Worm (Caenorhabditis elegans) whole organism, L1 larva: ENCODE results near the gene rsr-2.

Source experiments
- C16A3.4 ChIP-seq: fragments of 150-350 bp; optimal IDR thresholded peaks from 2 replicates; lab custom pipeline; 2014; ENCODE audit warnings: missing biosample characterization, missing genetic modification characterization
- C34B4.2 ChIP-seq: sonication (generic microtip); optimal IDR thresholded peaks from 2 replicates; lab custom pipeline; 2017; ENCODE audit warnings: mild to moderate bottlenecking, missing genetic modification characterization, missing compliant biosample characterization
- F16B12.6 ChIP-seq: fragments of 150-350 bp; optimal IDR thresholded peaks from 2 replicates; lab custom pipeline; 2014; ENCODE audit warnings: missing biosample characterization, missing genetic modification characterization
- Y116A8C.19 ChIP-seq: sonication (generic microtip); optimal IDR thresholded peaks from 2 replicates; lab custom pipeline; 2016; ENCODE audit warnings: missing compliant biosample characterization, missing genetic modification characterization, borderline replicate concordance
- alr-1 ChIP-seq: fragments of 200-800 bp; sonication (Bioruptor generic); optimal IDR thresholded peaks from 2 replicates; lab custom pipeline; 2018; ENCODE audit warnings: borderline replicate concordance, mild to moderate bottlenecking, missing genetic modification characterization, missing compliant biosample characterization
- blmp-1 ChIP-seq: fragments of 150-350 bp; optimal IDR thresholded peaks from 2 replicates; lab custom pipeline; 2014; ENCODE audit warnings: missing biosample characterization, missing genetic modification characterization
- ceh-8 ChIP-seq: fragments of 200-800 bp; sonication (Bioruptor generic); optimal IDR thresholded peaks from 2 replicates; lab custom pipeline; 2018; ENCODE audit warnings: mild to moderate bottlenecking, missing genetic modification characterization, moderate library complexity, missing compliant biosample characterization
- ceh-88 ChIP-seq: fragments of 200-800 bp; sonication (Bioruptor generic); IDR thresholded peaks from 2 replicates; pipeline ENCODE4 v1.3.6; 2022; ENCODE audit warnings: missing genetic modification characterization, missing compliant biosample characterization
- ceh-90 ChIP-seq: sonication (generic microtip); optimal IDR thresholded peaks from 2 replicates; lab custom pipeline; 2016; ENCODE audit warnings: missing genetic modification characterization, missing compliant biosample characterization
- dpl-1 ChIP-seq, 3 experiments: fragments of 150-350 bp in 2 of 3; sonication (generic microtip) in 1 of 3; optimal IDR thresholded peaks; 2 replicates each; lab custom pipeline; 2014 to 2017; ENCODE audit warnings: missing biosample characterization in 3 of 3, missing genetic modification characterization in 3 of 3, missing genetic modification reagents in 3 of 3
- efl-1 ChIP-seq, 4 experiments: fragments of 150-350 bp; optimal IDR thresholded peaks in 3 of 4; peaks in 1 of 4; 1 replicate in 1 of 4; 2 replicates in 3 of 4; lab custom pipeline; 2014; ENCODE audit warnings: missing biosample characterization in 2 of 4, missing genetic modification characterization in 2 of 4, missing genetic modification reagents in 2 of 4
- efl-3 ChIP-seq: fragments of 200-800 bp; sonication (Bioruptor generic); optimal IDR thresholded peaks from 2 replicates; lab custom pipeline; 2018; ENCODE audit warnings: mild to moderate bottlenecking, missing genetic modification characterization, missing compliant biosample characterization
- egl-27 ChIP-seq, 2 experiments: fragments of 150-350 bp in 1 of 2; sonication (generic microtip); optimal IDR thresholded peaks; 3 replicates each; lab custom pipeline; 2017 to 2018; ENCODE audit warnings: missing biosample characterization in 2 of 2, missing genetic modification characterization in 2 of 2, missing genetic modification reagents in 2 of 2
- elt-2 ChIP-seq: sonication (generic microtip); optimal IDR thresholded peaks from 2 replicates; lab custom pipeline; 2016; ENCODE audit warnings: missing genetic modification characterization, mild to moderate bottlenecking, inconsistent platforms, missing compliant biosample characterization, missing genetic modification reagents
- elt-3 ChIP-seq, 6 experiments: fragments of 150-350 bp in 1 of 6; sonication (generic microtip); optimal IDR thresholded peaks; 2 replicates each; lab custom pipeline; 2017 to 2018; ENCODE audit warnings: missing biosample characterization in 6 of 6, missing genetic modification characterization in 6 of 6, inconsistent platforms in 1 of 6
- fkh-4 ChIP-seq: sonication (generic microtip); optimal IDR thresholded peaks from 2 replicates; lab custom pipeline; 2016; ENCODE audit warnings: missing compliant biosample characterization, missing genetic modification characterization, borderline replicate concordance
- fkh-8 ChIP-seq: sonication (generic microtip); optimal IDR thresholded peaks from 2 replicates; lab custom pipeline; 2016; ENCODE audit warnings: mild to moderate bottlenecking, missing genetic modification characterization, missing compliant biosample characterization
- grh-1 ChIP-seq: fragments of 200-800 bp; sonication (Bioruptor generic); IDR thresholded peaks from 2 replicates; pipeline ENCODE4 v1.3.6; 2022; ENCODE audit warnings: missing genetic modification reagents, missing genetic modification characterization, missing compliant biosample characterization
- irx-1 ChIP-seq: sonication (generic microtip); optimal IDR thresholded peaks from 2 replicates; lab custom pipeline; 2016; ENCODE audit warnings: missing genetic modification characterization, missing compliant biosample characterization
- jun-1 ChIP-seq: fragments of 150-350 bp; optimal IDR thresholded peaks from 2 replicates; lab custom pipeline; 2014; ENCODE audit warnings: missing biosample characterization, missing genetic modification reagents, missing genetic modification characterization
- lin-13 ChIP-seq: fragments of 150-350 bp; optimal IDR thresholded peaks from 2 replicates; lab custom pipeline; 2014; ENCODE audit warnings: missing biosample characterization, missing genetic modification reagents, missing genetic modification characterization
- lin-14 ChIP-seq: fragments of 200-800 bp; sonication (Bioruptor generic); optimal IDR thresholded peaks from 2 replicates; lab custom pipeline; 2018; ENCODE audit warnings: mild to moderate bottlenecking, missing genetic modification characterization, moderate library complexity, missing compliant biosample characterization
- lin-35 ChIP-seq, 2 experiments: fragments of 150-350 bp; optimal IDR thresholded peaks; 2 replicates each; lab custom pipeline; 2014; ENCODE audit warnings: missing biosample characterization in 2 of 2, missing genetic modification characterization in 2 of 2, missing genetic modification reagents in 2 of 2
- lsy-2 ChIP-seq, 2 experiments: fragments of 150-350 bp; optimal IDR thresholded peaks; 2 replicates each; lab custom pipeline; 2014; ENCODE audit warnings: missing biosample characterization in 2 of 2, missing genetic modification characterization in 2 of 2
- mab-9 ChIP-seq: fragments of 200-800 bp; sonication (Bioruptor generic); IDR thresholded peaks from 2 replicates; pipeline ENCODE4 v1.3.6; 2022; ENCODE audit warnings: missing genetic modification reagents, missing genetic modification characterization, missing compliant biosample characterization
- mdl-1 ChIP-seq, 2 experiments: fragments of 150-350 bp; optimal IDR thresholded peaks; 2 replicates each; lab custom pipeline; 2014 to 2017; ENCODE audit warnings: missing biosample characterization in 2 of 2, missing genetic modification characterization in 2 of 2, inconsistent platforms in 1 of 2
- mef-2 ChIP-seq: fragments of 150-350 bp; optimal IDR thresholded peaks from 2 replicates; lab custom pipeline; 2014; ENCODE audit warnings: missing biosample characterization, missing genetic modification characterization
- mep-1 ChIP-seq: fragments of 150-350 bp; optimal IDR thresholded peaks from 2 replicates; lab custom pipeline; 2014; ENCODE audit warnings: missing biosample characterization, missing genetic modification characterization
- nhr-20 ChIP-seq: sonication (generic microtip); optimal IDR thresholded peaks from 2 replicates; lab custom pipeline; 2016; ENCODE audit warnings: mild to moderate bottlenecking, missing genetic modification characterization, missing compliant biosample characterization
- nhr-28 ChIP-seq: fragments of 150-350 bp; optimal IDR thresholded peaks from 2 replicates; lab custom pipeline; 2014; ENCODE audit warnings: missing biosample characterization, missing genetic modification characterization
- nhr-47 ChIP-seq: sonication (generic microtip); optimal IDR thresholded peaks from 2 replicates; lab custom pipeline; 2016; ENCODE audit warnings: mild to moderate bottlenecking, missing genetic modification characterization, moderate library complexity, missing compliant biosample characterization
- nhr-71 ChIP-seq: sonication (generic microtip); optimal IDR thresholded peaks from 2 replicates; lab custom pipeline; 2016; ENCODE audit warnings: mild to moderate bottlenecking, missing genetic modification characterization, moderate library complexity, missing compliant biosample characterization
- nhr-76 ChIP-seq: sonication (generic microtip); optimal IDR thresholded peaks from 2 replicates; lab custom pipeline; 2017; ENCODE audit warnings: missing biosample characterization, missing genetic modification characterization
- nhr-77 ChIP-seq: fragments of 150-350 bp; optimal IDR thresholded peaks from 2 replicates; lab custom pipeline; 2014; ENCODE audit warnings: missing biosample characterization, missing genetic modification characterization
- nhr-85 ChIP-seq: sonication (generic microtip); peaks from one replicate; lab custom pipeline; 2016; ENCODE audit warnings: missing genetic modification characterization, inconsistent platforms, missing compliant biosample characterization
- nhr-90 ChIP-seq: sonication (generic microtip); optimal IDR thresholded peaks from 2 replicates; lab custom pipeline; 2016; ENCODE audit warnings: mild to moderate bottlenecking, missing genetic modification characterization, missing compliant biosample characterization; ENCODE audit not compliant: poor library complexity
- pag-3 ChIP-seq: sonication (generic microtip); optimal IDR thresholded peaks from 2 replicates; lab custom pipeline; 2017; ENCODE audit warnings: missing genetic modification characterization, mild to moderate bottlenecking, missing compliant biosample characterization, antibody characterized with exemption, borderline replicate concordance; ENCODE audit not compliant: insufficient read depth
- skn-1 ChIP-seq: fragments of 150-350 bp; optimal IDR thresholded peaks from 2 replicates; lab custom pipeline; 2014; ENCODE audit warnings: missing biosample characterization, missing genetic modification characterization
- snu-23 ChIP-seq: sonication (generic microtip); optimal IDR thresholded peaks from 2 replicates; lab custom pipeline; 2016; ENCODE audit warnings: missing genetic modification characterization, missing compliant biosample characterization
- sox-4 ChIP-seq: sonication (generic microtip); optimal IDR thresholded peaks from 2 replicates; lab custom pipeline; 2016; ENCODE audit warnings: missing genetic modification characterization, missing compliant biosample characterization
- unc-86 ChIP-seq: sonication (generic microtip); optimal IDR thresholded peaks from 2 replicates; lab custom pipeline; 2016; ENCODE audit warnings: missing genetic modification characterization, missing compliant biosample characterization
- xbp-1 ChIP-seq: sonication (generic microtip); optimal IDR thresholded peaks from 2 replicates; lab custom pipeline; 2016; ENCODE audit warnings: missing genetic modification characterization, missing compliant biosample characterization

The rsr-2 gene

DNA sequence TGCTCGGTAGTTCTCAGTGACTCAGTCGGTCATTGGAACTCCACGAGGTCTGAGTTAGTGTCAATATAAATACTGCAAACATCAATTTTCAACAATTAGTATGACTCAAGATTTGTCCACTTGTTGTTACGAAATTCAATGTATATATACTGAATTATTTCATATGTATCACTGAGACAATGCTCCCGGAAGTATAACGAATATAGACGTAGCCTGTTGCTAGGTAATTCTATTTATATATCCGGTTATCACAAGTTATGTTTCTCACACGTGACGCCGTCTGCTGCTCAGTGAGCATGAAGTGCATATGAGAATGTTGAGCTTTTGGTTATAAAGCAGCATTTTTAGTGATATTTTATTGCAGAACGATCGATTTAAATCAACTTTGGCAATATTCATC lies 35.4 kb downstream of the rsr-2 start (continued):
- TF ChIP-seq lin-35 (GFP tag; optimal IDR thresholded peaks at IDR 0.05; lab: Kevin White, UChicago) (no peak), mef-2 (no peak), fkh-8 (tag; lab: Kevin White, UChicago) (peak; percentile 83), ceh-8 (GFP tag; lab: Kevin White, UChicago) (peak; percentile 58), nhr-85 (no peak), unc-86 (no peak), alr-1 (tag; lab: Kevin White, UChicago) (no peak), elt-2 (tag; lab: Kevin White, UChicago) (no peak), dpl-1 (GFP tag; optimal IDR thresholded peaks at IDR 0.05; lab: Kevin White, UChicago) (no peak), nhr-71 (tag; lab: Kevin White, UChicago) (peak; percentile 42), ceh-88 (GFP tag; lab: Robert Waterston, UW) (no peak)

DNA sequence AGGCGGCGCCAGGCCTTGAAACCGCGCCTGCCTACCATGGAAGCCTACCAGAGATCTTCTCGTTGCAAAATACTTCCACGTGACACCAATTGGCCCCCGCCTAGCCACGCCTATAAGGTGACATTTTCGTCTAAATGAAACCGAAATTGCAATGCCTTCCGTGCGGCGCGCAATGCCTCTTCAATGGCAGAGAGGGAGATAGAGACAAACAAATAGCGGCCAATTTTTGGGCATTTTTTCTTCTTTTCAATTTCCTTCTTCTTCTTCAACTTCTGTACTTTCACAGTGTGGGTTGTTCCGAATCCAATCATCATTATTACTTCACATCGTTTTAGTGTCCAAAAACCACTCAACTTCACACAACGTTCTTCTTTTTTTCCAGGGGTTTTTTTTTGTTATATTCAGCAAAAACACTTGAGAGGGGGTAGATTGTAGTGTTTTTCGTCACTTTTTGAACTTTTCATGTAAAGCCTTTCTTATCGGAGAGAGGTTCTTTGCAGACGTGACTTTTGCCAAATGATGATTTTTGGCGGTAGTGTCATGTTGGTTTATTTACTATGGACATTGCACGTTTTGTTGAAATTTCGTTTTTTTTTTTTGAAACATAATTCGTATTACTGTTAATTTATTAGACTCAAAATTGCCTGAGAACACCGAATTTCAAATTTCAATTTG lies 36.1 kb downstream of the rsr-2 start:
- TF ChIP-seq nhr-71 (tag; lab: Kevin White, UChicago), result peak; percentile 14
- TF ChIP-seq snu-23 (GFP tag; lab: Kevin White, UChicago), result peak; percentile 23
- peak; percentile 34 for TF ChIP-seq mep-1 (tag; lab: Kevin White, UChicago)
- TF ChIP-seq blmp-1 (tag; lab: Kevin White, UChicago), result peak; percentile 85
- no peak for TF ChIP-seq sox-4 (tag; lab: Kevin White, UChicago)
- TF ChIP-seq ceh-90 (tag; lab: Kevin White, UChicago), result no peak
- no peak for TF ChIP-seq Y116A8C.19 (tag; lab: Kevin White, UChicago)
- no peak for TF ChIP-seq lin-14 (GFP tag; lab: Kevin White, UChicago)
- TF ChIP-seq lin-13 (GFP tag; lab: Kevin White, UChicago), result no peak
- no peak for TF ChIP-seq nhr-77 (tag; lab: Kevin White, UChicago)
- TF ChIP-seq irx-1 (tag; lab: Kevin White, UChicago), result no peak
- TF ChIP-seq pag-3, result peak; percentile 72
- TF ChIP-seq nhr-90, result peak; percentile 20
- no peak for TF ChIP-seq elt-2 (tag; lab: Kevin White, UChicago)
- TF ChIP-seq nhr-20 (tag; lab: Kevin White, UChicago), result peak; percentile 22
- TF ChIP-seq nhr-28 (tag; lab: Kevin White, UChicago), result no peak
- no peak for TF ChIP-seq skn-1 (tag; lab: Kevin White, UChicago)
- TF ChIP-seq nhr-85, result peak; percentile 68
- TF ChIP-seq F16B12.6 (tag; lab: Kevin White, UChicago), result no peak

DNA sequence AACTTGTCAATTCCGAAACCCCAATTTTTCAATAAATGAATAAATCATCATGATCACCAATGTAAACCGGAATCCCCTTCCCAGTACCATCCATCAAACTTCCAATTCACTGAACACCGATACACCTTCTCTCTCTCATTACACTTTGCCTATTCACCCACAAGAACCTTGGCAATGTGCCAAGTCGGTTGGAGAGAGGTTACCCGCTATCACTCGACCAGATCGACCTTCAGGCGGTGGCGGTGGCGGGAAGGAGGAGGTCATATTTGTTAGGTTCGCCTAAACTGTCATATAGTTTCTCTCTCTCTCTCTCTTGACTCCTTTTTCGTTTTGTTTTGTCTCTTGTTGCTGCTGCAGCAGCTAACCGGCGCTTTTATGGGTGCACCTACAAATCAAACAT lies 37.4 kb downstream of the rsr-2 start:
- TF ChIP-seq ceh-8 (GFP tag; lab: Kevin White, UChicago) (no peak), grh-1 (GFP tag; lab: Robert Waterston, UW) (peak; percentile 71), lsy-2 (tag; optimal IDR thresholded peaks at IDR 0.05; lab: Kevin White, UChicago) (peak in 1 of 2 experiments; percentile 20), C34B4.2 (tag; lab: Kevin White, UChicago) (no peak), nhr-77 (tag; lab: Kevin White, UChicago) (no peak), egl-27 (tag; optimal IDR thresholded peaks at IDR 0.05; lab: Kevin White, UChicago) (peak in 1 of 2 experiments; percentile 20), lin-35 (GFP tag; optimal IDR thresholded peaks at IDR 0.05; lab: Kevin White, UChicago) (peak; percentile 38 to 46), mdl-1 (tag; optimal IDR thresholded peaks at IDR 0.05; lab: Kevin White, UChicago) (no peak), xbp-1 (tag; lab: Kevin White, UChicago) (peak; percentile 12), mep-1 (tag; lab: Kevin White, UChicago) (peak; percentile 3), elt-3 (tag; optimal IDR thresholded peaks at IDR 0.05; lab: Kevin White, UChicago) (peak in 4 of 6 experiments; percentile 19 to 56 (median 48)), snu-23 (GFP tag; lab: Kevin White, UChicago) (peak; percentile 37), nhr-71 (tag; lab: Kevin White, UChicago) (peak; percentile 51), blmp-1 (tag; lab: Kevin White, UChicago) (peak; percentile 77), nhr-85 (peak; percentile 95), nhr-76 (no peak), dpl-1 (GFP tag; optimal IDR thresholded peaks at IDR 0.05; lab: Kevin White, UChicago) (peak; percentile 9 to 36 (median 32)), efl-3 (no peak), nhr-90 (peak; percentile 69), jun-1 (tag; lab: Kevin White, UChicago) (peak; percentile 16), nhr-20 (tag; lab: Kevin White, UChicago) (peak; percentile 56), mab-9 (GFP tag; lab: Robert Waterston, UW) (no peak), F16B12.6 (tag; lab: Kevin White, UChicago) (no peak), fkh-4 (tag; lab: Kevin White, UChicago) (no peak), nhr-47 (tag; lab: Kevin White, UChicago) (peak; percentile 33), C16A3.4 (tag; lab: Kevin White, UChicago) (peak; percentile 32), lin-14 (GFP tag; lab: Kevin White, UChicago) (peak; percentile 75), efl-1 (optimal IDR thresholded peaks at IDR 0.05; lab: Kevin White, UChicago) (peak in 1 of 2 experiments; percentile 9), efl-1 (GFP tag; optimal IDR thresholded peaks at IDR 0.05 in 1 of 2; lab: Kevin White, UChicago) (no peak)
